Worm (Caenorhabditis elegans): Measurements from ENCODE around the gene F45E1.2.

DNA sequence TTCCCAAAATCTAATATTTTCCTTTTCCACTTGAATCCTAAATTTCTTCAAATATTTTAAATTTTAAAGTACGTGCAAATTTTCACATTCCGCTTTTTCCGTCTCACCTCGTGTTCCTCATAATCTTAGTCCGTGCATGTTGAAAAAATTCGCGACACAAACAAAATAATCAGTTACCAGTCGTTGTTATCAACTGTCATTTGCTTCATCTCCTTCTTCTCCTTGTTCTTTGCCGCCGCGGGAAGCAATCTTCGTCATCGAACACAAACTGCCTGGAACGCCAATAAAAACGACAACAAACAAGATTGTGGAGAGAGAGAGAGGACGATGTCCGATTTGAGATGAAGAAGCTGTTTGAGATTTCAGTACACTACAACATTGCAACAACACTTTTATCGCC lies 14.2 kb downstream of the F45E1.2 start, which contains the start of gene C34D10.5:
- no peak for TF ChIP-seq ama-1 (optimal IDR thresholded peaks at IDR 0.05)
- TF ChIP-seq F13C5.2 (tag; optimal IDR thresholded peaks at IDR 0.05): no peak
- no peak for TF ChIP-seq sea-1 (GFP tag; conservative IDR thresholded peaks at IDR 0.05)
- TF ChIP-seq ceh-36 (tag; optimal IDR thresholded peaks at IDR 0.05): no peak
- no peak for TF ChIP-seq hnd-1 (tag; optimal IDR thresholded peaks at IDR 0.05)
- TF ChIP-seq pes-1 (GFP tag; IDR thresholded peaks at IDR 0.05): no peak
- TF ChIP-seq tbx-37 (GFP tag; conservative IDR thresholded peaks at IDR 0.05): no peak
- no peak for TF ChIP-seq hmg-4 (GFP tag; optimal IDR thresholded peaks at IDR 0.05)
- TF ChIP-seq B0310.2 (tag; optimal IDR thresholded peaks at IDR 0.05): no peak
